Worm (Caenorhabditis elegans): ENCODE results near the gene F11A5.13.

- TF ChIP-seq pha-4 (tag; optimal IDR thresholded peaks at IDR 0.05) (no peak), elt-2 (tag; optimal IDR thresholded peaks at IDR 0.05) (no peak), nfya-1 (tag; optimal IDR thresholded peaks at IDR 0.05; ENCODE audit: insufficient read depth) (no peak), aly-2 (tag; optimal IDR thresholded peaks at IDR 0.05) (no peak), unc-62 (GFP tag; optimal IDR thresholded peaks at IDR 0.05) (no peak), snpc-4 (tag; optimal IDR thresholded peaks at IDR 0.05) (no peak), jun-1 (tag; optimal IDR thresholded peaks at IDR 0.05) (no peak), ceh-82 (tag; optimal IDR thresholded peaks at IDR 0.05) (no peak)
Observed at ce11 chrV:16256395-16256794, 29.9 kb upstream of the F11A5.13 start, which contains the start of gene bgnt-1.3.

Measured in whole organism, L3 larva.